Fruit fly (Drosophila melanogaster): Measurements from ENCODE around the gene CG7484.

Gene CG7484

dm6 chr3L:17622081-17622850, 32.2 kb upstream of the CG7484 start:
- no peak for TF ChIP-seq CG9705 (GFP tag; optimal IDR thresholded peaks at IDR 0.05)

- TF ChIP-seq foxo (GFP tag; optimal IDR thresholded peaks at IDR 0.05) (peak in 1 of 2 experiments; percentile 6), sage (GFP tag; optimal IDR thresholded peaks at IDR 0.05) (no peak), h (GFP tag; optimal IDR thresholded peaks at IDR 0.05) (peak; percentile 25)
Observed at dm6 chr3L:17622935-17623334, 31.5 kb upstream of the CG7484 start.

dm6 chr3L:17624208-17624826, 30.1 kb upstream of the CG7484 start:
- TF ChIP-seq CG32264 (GFP tag; optimal IDR thresholded peaks at IDR 0.05) (no peak), Vsx2 (GFP tag; optimal IDR thresholded peaks at IDR 0.05; ENCODE audit: partially characterized antibody) (no peak), dmrt93B (GFP tag; optimal IDR thresholded peaks at IDR 0.05) (no peak), foxo (GFP tag; optimal IDR thresholded peaks at IDR 0.05) (no peak), sage (GFP tag; optimal IDR thresholded peaks at IDR 0.05) (no peak), Sp1 (GFP tag; optimal IDR thresholded peaks at IDR 0.05) (no peak)

- TF ChIP-seq Dfd (GFP tag; optimal IDR thresholded peaks at IDR 0.05) (no peak), rgr (GFP tag; optimal IDR thresholded peaks at IDR 0.05) (peak; percentile 7)
Observed at dm6 chr3L:17625014-17625413, 29.4 kb upstream of the CG7484 start.

dm6 chr3L:17625574-17626128, 28.8 kb upstream of the CG7484 start:
- TF ChIP-seq Abd-B (GFP tag; optimal IDR thresholded peaks at IDR 0.05) (no peak), Rel (GFP tag; optimal IDR thresholded peaks at IDR 0.05) (no peak), Rel (tag; optimal IDR thresholded peaks at IDR 0.05) (peak; percentile 93), N (GFP tag; optimal IDR thresholded peaks at IDR 0.05) (no peak), Vsx2 (GFP tag; optimal IDR thresholded peaks at IDR 0.05; ENCODE audit: partially characterized antibody) (peak; percentile 40), dsf (GFP tag; optimal IDR thresholded peaks at IDR 0.05; ENCODE audit: borderline replicate concordance) (no peak)

dm6 chr3L:17631247-17631646, 23.2 kb upstream of the CG7484 start:
- TF ChIP-seq Dfd (GFP tag; optimal IDR thresholded peaks at IDR 0.05), result no peak
- no peak for TF ChIP-seq Hr83 (GFP tag; optimal IDR thresholded peaks at IDR 0.05; ENCODE audit: poor library complexity, severe bottlenecking)
- no peak for TF ChIP-seq HLH106 (tag; optimal IDR thresholded peaks at IDR 0.05)
- TF ChIP-seq Rel (GFP tag; optimal IDR thresholded peaks at IDR 0.05), result no peak
- TF ChIP-seq Rel (tag; optimal IDR thresholded peaks at IDR 0.05), result peak; percentile 34
- peak in 1 of 2 experiments; percentile 2 for TF ChIP-seq foxo (GFP tag; optimal IDR thresholded peaks at IDR 0.05)
- no peak for TF ChIP-seq ey (GFP tag; optimal IDR thresholded peaks at IDR 0.05)
- TF ChIP-seq jim (GFP tag; optimal IDR thresholded peaks at IDR 0.05), result no peak
- TF ChIP-seq fru (GFP tag; optimal IDR thresholded peaks at IDR 0.05), result no peak
- no peak for TF ChIP-seq h (GFP tag; optimal IDR thresholded peaks at IDR 0.05)

- TF ChIP-seq h (GFP tag; optimal IDR thresholded peaks at IDR 0.05) (no peak), CrebA (GFP tag; optimal IDR thresholded peaks at IDR 0.05; ENCODE audit: borderline replicate concordance) (no peak), Abd-B (GFP tag; optimal IDR thresholded peaks at IDR 0.05) (no peak), dmrt93B (GFP tag; optimal IDR thresholded peaks at IDR 0.05) (no peak), OdsH (GFP tag; optimal IDR thresholded peaks at IDR 0.05) (no peak), fru (GFP tag; optimal IDR thresholded peaks at IDR 0.05) (no peak), CG32264 (GFP tag; optimal IDR thresholded peaks at IDR 0.05) (no peak), Sp1 (GFP tag; optimal IDR thresholded peaks at IDR 0.05) (no peak), GATAd (GFP tag; optimal IDR thresholded peaks at IDR 0.05) (no peak), Vsx2 (GFP tag; optimal IDR thresholded peaks at IDR 0.05; ENCODE audit: partially characterized antibody) (no peak), Rel (GFP tag; optimal IDR thresholded peaks at IDR 0.05) (no peak), Rel (tag; optimal IDR thresholded peaks at IDR 0.05) (no peak), psq (GFP tag; optimal IDR thresholded peaks at IDR 0.05) (no peak), tai (GFP tag; optimal IDR thresholded peaks at IDR 0.05) (no peak), br (GFP tag; optimal IDR thresholded peaks at IDR 0.05) (no peak), CG9705 (GFP tag; optimal IDR thresholded peaks at IDR 0.05) (no peak), sv (GFP tag; optimal IDR thresholded peaks at IDR 0.05) (no peak)
Observed at dm6 chr3L:17633142-17633541, 21.3 kb upstream of the CG7484 start, which contains the start of gene CG7497. CG7497 (plus strand) TSS chr3L:17633449.

Measured in whole organism, wandering third instar larva.